Fruit fly (Drosophila melanogaster) whole organism, wandering third instar larva: ENCODE results near the gene CG15864.

Experiments used
- Abd-B ChIP-seq: fragments of >200 bp; optimal IDR thresholded peaks from 2 replicates; lab custom pipeline; 2017; ENCODE audit warnings: missing biosample characterization, missing genetic modification characterization
- CG32264 ChIP-seq: fragments of 200-800 bp; sonication (Bioruptor generic); optimal IDR thresholded peaks from 2 replicates; lab custom pipeline; 2016; ENCODE audit warnings: missing biosample characterization, missing genetic modification characterization
- CG9705 ChIP-seq: fragments of 200-800 bp; sonication (Bioruptor generic); optimal IDR thresholded peaks from 2 replicates; lab custom pipeline; 2018; ENCODE audit warnings: missing biosample characterization, mild to moderate bottlenecking, missing genetic modification characterization
- CrebA ChIP-seq: fragments of 200-800 bp; sonication (Bioruptor generic); optimal IDR thresholded peaks from 2 replicates; lab custom pipeline; 2016; ENCODE audit warnings: missing biosample characterization, mild to moderate bottlenecking, missing genetic modification characterization, borderline replicate concordance
- Dfd ChIP-seq: fragments of >200 bp; optimal IDR thresholded peaks from 2 replicates; lab custom pipeline; 2017; ENCODE audit warnings: missing biosample characterization, missing genetic modification characterization
- Dif ChIP-seq: fragments of 200-275, 200-300 bp; sonication (Bioruptor generic); optimal IDR thresholded peaks from 2 replicates; lab custom pipeline; 2018; ENCODE audit warnings: missing biosample characterization, missing genetic modification characterization; ENCODE audit not compliant: partially characterized antibody
- GATAd ChIP-seq: sonication (Bioruptor generic); optimal IDR thresholded peaks from 2 replicates; lab custom pipeline; 2016; ENCODE audit warnings: missing biosample characterization, missing genetic modification characterization
- HLH106 ChIP-seq: fragments of 200-800 bp; optimal IDR thresholded peaks from 3 replicates; lab custom pipeline; 2019; ENCODE audit warnings: missing biosample characterization, mild to moderate bottlenecking, missing genetic modification characterization, moderate library complexity
- Hnf4 ChIP-seq: fragments of 200-800 bp; sonication (Bioruptor generic); optimal IDR thresholded peaks from 2 replicates; lab custom pipeline; 2016; ENCODE audit warnings: missing biosample characterization, mild to moderate bottlenecking, missing genetic modification characterization
- Hr78 ChIP-seq: fragments of >200 bp; optimal IDR thresholded peaks from 2 replicates; lab custom pipeline; 2017; ENCODE audit warnings: missing biosample characterization, missing genetic modification characterization
- Hr83 ChIP-seq: fragments of 200-300 bp; sonication (Bioruptor generic); optimal IDR thresholded peaks from 2 replicates; lab custom pipeline; 2016; ENCODE audit warnings: missing biosample characterization, mild to moderate bottlenecking, missing genetic modification characterization, moderate library complexity; ENCODE audit not compliant: poor library complexity, severe bottlenecking
- Jra ChIP-seq: sonication (Bioruptor generic); optimal IDR thresholded peaks from 2 replicates; lab custom pipeline; 2016; ENCODE audit warnings: missing biosample characterization, missing genetic modification characterization
- Mio ChIP-seq: sonication (Bioruptor generic); optimal IDR thresholded peaks from 2 replicates; lab custom pipeline; 2016; ENCODE audit warnings: missing biosample characterization, missing genetic modification characterization
- Myc ChIP-seq: fragments of >200 bp; optimal IDR thresholded peaks from 2 replicates; lab custom pipeline; 2017
- N ChIP-seq: fragments of >200 bp; optimal IDR thresholded peaks from 2 replicates; lab custom pipeline; 2018; ENCODE audit warnings: missing biosample characterization, missing external identifiers, missing genetic modification characterization
- OdsH ChIP-seq: fragments of 200-800 bp; sonication (Bioruptor generic); optimal IDR thresholded peaks from 2 replicates; lab custom pipeline; 2016; ENCODE audit warnings: missing biosample characterization, mild to moderate bottlenecking, missing genetic modification characterization
- Rel ChIP-seq, 2 experiments: fragments of 200-800 bp; sonication (Bioruptor generic) in 1 of 2; optimal IDR thresholded peaks; 2 replicates in 1 of 2; 3 replicates in 1 of 2; lab custom pipeline; 2016 to 2019; ENCODE audit warnings: mild to moderate bottlenecking in 2 of 2, missing biosample characterization in 2 of 2, missing genetic modification characterization in 2 of 2, moderate library complexity in 1 of 2
- Sp1 ChIP-seq: fragments of 200-800 bp; sonication (Bioruptor generic); optimal IDR thresholded peaks from 3 replicates; lab custom pipeline; 2019; ENCODE audit warnings: missing biosample characterization, mild to moderate bottlenecking, missing genetic modification characterization, moderate library complexity
- Vsx2 ChIP-seq: fragments of 200-300, 225-300 bp; sonication (Bioruptor generic); optimal IDR thresholded peaks from 2 replicates; lab custom pipeline; 2018; ENCODE audit warnings: missing biosample characterization, missing genetic modification characterization; ENCODE audit not compliant: partially characterized antibody
- br ChIP-seq: fragments of 200-800 bp; sonication (Bioruptor generic); optimal IDR thresholded peaks from 2 replicates; lab custom pipeline; 2016; ENCODE audit warnings: missing biosample characterization, missing genetic modification characterization
- brk ChIP-seq: fragments of 200-800 bp; sonication (Bioruptor generic); optimal IDR thresholded peaks from 2 replicates; lab custom pipeline; 2016; ENCODE audit warnings: missing biosample characterization, mild to moderate bottlenecking, missing genetic modification characterization
- dl ChIP-seq, 2 experiments: fragments of 175-275, 200-275 bp in 1 of 2; fragments of 200-275 bp in 1 of 2; sonication (Bioruptor generic); optimal IDR thresholded peaks; lab custom pipeline; 2018; ENCODE audit warnings: mild to moderate bottlenecking in 2 of 2, missing biosample characterization in 2 of 2, missing genetic modification characterization in 2 of 2, moderate library complexity in 2 of 2; ENCODE audit not compliant: partially characterized antibody in 2 of 2, insufficient read depth in 1 of 2
- dmrt93B ChIP-seq: fragments of 200-800 bp; sonication (Bioruptor generic); optimal IDR thresholded peaks from 2 replicates; lab custom pipeline; 2018; ENCODE audit warnings: missing biosample characterization, mild to moderate bottlenecking, missing genetic modification characterization
- dsf ChIP-seq: sonication (Bioruptor generic); optimal IDR thresholded peaks from 2 replicates; lab custom pipeline; 2016; ENCODE audit warnings: missing biosample characterization, missing genetic modification characterization, borderline replicate concordance
- ey ChIP-seq: fragments of 200-800 bp; sonication (Bioruptor generic); optimal IDR thresholded peaks from 2 replicates; lab custom pipeline; 2016; ENCODE audit warnings: missing biosample characterization, missing genetic modification characterization
- foxo ChIP-seq, 2 experiments: fragments of 200-800 bp; sonication (Bioruptor generic); optimal IDR thresholded peaks; 2 replicates in 1 of 2; 3 replicates in 1 of 2; lab custom pipeline; 2016 to 2017; ENCODE audit warnings: missing biosample characterization in 2 of 2, missing genetic modification characterization in 2 of 2
- fru ChIP-seq: fragments of 200-800 bp; sonication (Bioruptor generic); optimal IDR thresholded peaks from 3 replicates; lab custom pipeline; 2016; ENCODE audit warnings: missing biosample characterization, mild to moderate bottlenecking, missing genetic modification characterization
- h ChIP-seq: fragments of 200-800 bp; sonication (Bioruptor generic); optimal IDR thresholded peaks from 3 replicates; lab custom pipeline; 2016; ENCODE audit warnings: missing biosample characterization, mild to moderate bottlenecking, missing genetic modification characterization
- jim ChIP-seq: fragments of 175-275, 200-325 bp; sonication (Bioruptor generic); optimal IDR thresholded peaks from 2 replicates; lab custom pipeline; 2016; ENCODE audit warnings: missing biosample characterization, mild to moderate bottlenecking, missing genetic modification characterization
- lola ChIP-seq: fragments of >200 bp; optimal IDR thresholded peaks from 2 replicates; lab custom pipeline; 2017; ENCODE audit warnings: missing biosample characterization, missing genetic modification characterization
- pan ChIP-seq: fragments of >200 bp; optimal IDR thresholded peaks from 2 replicates; lab custom pipeline; 2017
- psq ChIP-seq: fragments of 200-800 bp; sonication (Bioruptor generic); optimal IDR thresholded peaks from 3 replicates; lab custom pipeline; 2017; ENCODE audit warnings: missing biosample characterization, mild to moderate bottlenecking, missing genetic modification characterization, moderate library complexity
- rgr ChIP-seq: fragments of 200-800 bp; sonication (Bioruptor generic); optimal IDR thresholded peaks from 3 replicates; lab custom pipeline; 2016; ENCODE audit warnings: missing biosample characterization, mild to moderate bottlenecking, missing genetic modification characterization
- sage ChIP-seq: fragments of 200-800 bp; sonication (Bioruptor generic); optimal IDR thresholded peaks from 2 replicates; lab custom pipeline; 2016; ENCODE audit warnings: missing biosample characterization, mild to moderate bottlenecking, missing genetic modification characterization
- sv ChIP-seq: fragments of 200-800 bp; sonication (Bioruptor generic); optimal IDR thresholded peaks from 3 replicates; lab custom pipeline; 2016; ENCODE audit warnings: missing biosample characterization, missing genetic modification characterization
- tai ChIP-seq: sonication (Bioruptor generic); optimal IDR thresholded peaks from 2 replicates; lab custom pipeline; 2016; ENCODE audit warnings: missing biosample characterization, missing genetic modification characterization
- usp ChIP-seq: fragments of >200 bp; optimal IDR thresholded peaks from 2 replicates; lab custom pipeline; 2017; ENCODE audit warnings: missing biosample characterization, missing genetic modification characterization
- woc ChIP-seq: sonication (Bioruptor generic); optimal IDR thresholded peaks from 2 replicates; lab custom pipeline; 2016; ENCODE audit warnings: missing biosample characterization, mild to moderate bottlenecking, missing genetic modification characterization

CG15864 gene

dm6 chr3R:8233370-8233773 is 14.9 kb upstream of the CG15864 start, which contains the start of gene PolI (continued):
- TF ChIP-seq dmrt93B (GFP tag; lab: Kevin White, UChicago), result no peak
- peak; percentile 15 for TF ChIP-seq CG9705 (GFP tag; lab: Kevin White, UChicago)
- no peak for TF ChIP-seq jim (GFP tag; lab: Kevin White, UChicago)
- no peak for TF ChIP-seq OdsH (GFP tag; lab: Kevin White, UChicago)

dm6 chr3R:8233864-8234263 is 14.4 kb upstream of the CG15864 start:
- TF ChIP-seq br (GFP tag; lab: Kevin White, UChicago) (peak; percentile 18), Hnf4 (GFP tag; lab: Kevin White, UChicago) (peak; percentile 28), Dfd (GFP tag; lab: Kevin White, UChicago) (no peak), rgr (GFP tag; lab: Kevin White, UChicago) (peak; percentile 41), Dif (GFP tag; lab: Kevin White, UChicago) (no peak), HLH106 (tag; lab: Kevin White, UChicago) (no peak), usp (GFP tag; lab: Kevin White, UChicago) (no peak), Jra (GFP tag; lab: Kevin White, UChicago) (no peak), foxo (GFP tag; optimal IDR thresholded peaks at IDR 0.05; lab: Kevin White, UChicago) (peak in 1 of 2 experiments; percentile 21), CrebA (GFP tag; lab: Kevin White, UChicago) (no peak), dl (GFP tag; optimal IDR thresholded peaks at IDR 0.05; lab: Kevin White, UChicago; ENCODE audit: insufficient read depth in 1 of 2, partially characterized antibody in 2 of 2) (no peak), Rel (GFP tag; optimal IDR thresholded peaks at IDR 0.05; lab: Kevin White, UChicago) (no peak), Rel (tag; optimal IDR thresholded peaks at IDR 0.05; lab: Kevin White, UChicago) (no peak), ey (GFP tag; lab: Kevin White, UChicago) (peak; percentile 36), Hr83 (no peak), dmrt93B (GFP tag; lab: Kevin White, UChicago) (no peak), sage (GFP tag; lab: Kevin White, UChicago) (no peak), sv (GFP tag; lab: Kevin White, UChicago) (no peak)

DNA sequence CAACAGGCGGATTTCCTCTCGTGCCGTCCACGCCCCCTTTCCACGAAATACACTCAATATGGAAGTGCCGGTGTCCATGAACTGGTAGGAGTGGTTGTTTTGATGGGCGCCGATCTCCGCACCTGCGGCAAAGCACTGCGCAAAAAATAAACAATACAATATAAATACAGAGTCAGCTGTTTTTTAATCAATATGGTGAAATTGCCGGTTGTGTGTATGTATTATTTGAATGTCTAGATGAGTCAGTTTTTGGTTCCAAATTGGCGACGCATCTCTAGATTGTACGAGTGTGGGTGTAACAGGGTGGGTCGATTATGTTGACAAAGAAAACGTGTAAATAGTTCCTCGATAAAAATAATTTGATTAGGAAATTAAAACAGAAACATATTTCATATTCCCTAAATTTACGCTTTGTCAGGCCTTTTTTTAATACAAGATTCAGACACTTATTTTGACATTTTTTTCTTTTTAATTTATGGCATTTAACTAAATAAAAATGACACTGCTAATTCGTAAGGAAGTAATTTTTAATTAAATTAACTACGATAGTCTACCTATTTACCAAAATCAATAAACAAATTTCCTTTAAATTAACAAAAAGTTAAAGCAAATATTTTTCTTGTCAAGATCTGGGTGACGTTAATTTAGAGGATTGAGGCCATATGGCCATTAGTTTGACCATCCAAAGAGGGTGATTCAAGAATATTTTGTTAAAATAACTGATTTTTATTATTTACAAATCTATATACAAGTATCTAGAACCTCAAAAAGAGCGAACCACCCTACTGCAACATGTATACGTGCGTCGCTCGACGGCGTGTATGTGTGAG is 8.6 kb upstream of the CG15864 start:
- no peak for TF ChIP-seq tai
- peak; percentile 93 for TF ChIP-seq Sp1 (GFP tag; lab: Kevin White, UChicago)
- TF ChIP-seq h (GFP tag; lab: Kevin White, UChicago), result peak; percentile 82
- peak; percentile 69 for TF ChIP-seq dmrt93B (GFP tag; lab: Kevin White, UChicago)
- TF ChIP-seq Abd-B (GFP tag; lab: Kevin White, UChicago), result no peak
- TF ChIP-seq OdsH (GFP tag; lab: Kevin White, UChicago), result peak; percentile 84
- TF ChIP-seq CG32264, result peak; percentile 43
- no peak for TF ChIP-seq N (GFP tag; lab: Kevin White, UChicago)
- peak; percentile 82 for TF ChIP-seq psq (GFP tag; lab: Kevin White, UChicago)
- TF ChIP-seq jim (GFP tag; lab: Kevin White, UChicago), result no peak
- peak; percentile 85 for TF ChIP-seq rgr (GFP tag; lab: Kevin White, UChicago)
- TF ChIP-seq brk (GFP tag; lab: Kevin White, UChicago), result peak; percentile 63
- TF ChIP-seq Dif (GFP tag; lab: Kevin White, UChicago), result no peak
- TF ChIP-seq Myc, result no peak
- peak; percentile 49 for TF ChIP-seq Hnf4 (GFP tag; lab: Kevin White, UChicago)
- TF ChIP-seq pan (lab: Kevin White, UChicago), result no peak
- TF ChIP-seq Jra (GFP tag; lab: Kevin White, UChicago), result peak; percentile 71
- TF ChIP-seq Rel (GFP tag; optimal IDR thresholded peaks at IDR 0.05; lab: Kevin White, UChicago), result peak; percentile 32
- peak; percentile 49 for TF ChIP-seq Rel (tag; optimal IDR thresholded peaks at IDR 0.05; lab: Kevin White, UChicago)
- peak in 1 of 2 experiments; percentile 90 for TF ChIP-seq foxo (GFP tag; optimal IDR thresholded peaks at IDR 0.05; lab: Kevin White, UChicago)
- peak; percentile 66 for TF ChIP-seq CG9705 (GFP tag; lab: Kevin White, UChicago)
- no peak for TF ChIP-seq Dfd (GFP tag; lab: Kevin White, UChicago)
- no peak for TF ChIP-seq dl (GFP tag; optimal IDR thresholded peaks at IDR 0.05; lab: Kevin White, UChicago; ENCODE audit: insufficient read depth in 1 of 2, partially characterized antibody in 2 of 2)
- no peak for TF ChIP-seq lola (GFP tag; lab: Kevin White, UChicago)
- TF ChIP-seq dsf (GFP tag; lab: Kevin White, UChicago), result peak; percentile 29
- TF ChIP-seq fru (GFP tag; lab: Kevin White, UChicago), result peak; percentile 44
- peak; percentile 56 for TF ChIP-seq sage (GFP tag; lab: Kevin White, UChicago)
- no peak for TF ChIP-seq usp (GFP tag; lab: Kevin White, UChicago)
- no peak for TF ChIP-seq Vsx2 (GFP tag; lab: Kevin White, UChicago)
- TF ChIP-seq Hr78 (GFP tag; lab: Kevin White, UChicago), result no peak
- peak; percentile 34 for TF ChIP-seq Mio (GFP tag; lab: Kevin White, UChicago)
- peak; percentile 72 for TF ChIP-seq woc (GFP tag; lab: Kevin White, UChicago)
- TF ChIP-seq CrebA (GFP tag; lab: Kevin White, UChicago), result no peak
- TF ChIP-seq HLH106 (tag; lab: Kevin White, UChicago), result peak; percentile 87
- peak; percentile 78 for TF ChIP-seq sv (GFP tag; lab: Kevin White, UChicago)
- peak; percentile 39 for TF ChIP-seq Hr83
- no peak for TF ChIP-seq GATAd (GFP tag; lab: Kevin White, UChicago)
- TF ChIP-seq ey (GFP tag; lab: Kevin White, UChicago), result peak; percentile 83
- peak; percentile 74 for TF ChIP-seq br (GFP tag; lab: Kevin White, UChicago)
